Fruit fly (Drosophila melanogaster) whole organism, prepupa: ENCODE measurements around the gene CG1105.

Experiments
- Blimp-1 ChIP-seq: fragments of 200-800 bp; sonication (Bioruptor generic); optimal IDR thresholded peaks from 3 replicates; lab custom pipeline; 2017; ENCODE audit warnings: missing biosample characterization, missing genetic modification characterization, mild to moderate bottlenecking, moderate library complexity, missing genetic modification reagents
- CG10631 ChIP-seq: fragments of 200-800 bp; sonication (Bioruptor generic); optimal IDR thresholded peaks from 2 replicates; lab custom pipeline; 2016; ENCODE audit warnings: missing biosample characterization, missing genetic modification characterization
- CG10669 ChIP-seq: fragments of 200-800 bp; sonication (Bioruptor generic); optimal IDR thresholded peaks from 3 replicates; lab custom pipeline; 2018; ENCODE audit warnings: missing biosample characterization, mild to moderate bottlenecking, missing genetic modification characterization, moderate library complexity
- CG15336 ChIP-seq: fragments of 200-800 bp; sonication (Bioruptor generic); IDR thresholded peaks from 2 replicates; pipeline ENCODE4 v1.3.6; 2022; ENCODE audit warnings: missing biosample characterization, missing genetic modification characterization
- CG1621 ChIP-seq: fragments of 200-800 bp; sonication (Bioruptor generic); optimal IDR thresholded peaks from 3 replicates; lab custom pipeline; 2018; ENCODE audit warnings: missing biosample characterization, mild to moderate bottlenecking, missing genetic modification characterization
- CG16779 ChIP-seq: fragments of 200-800 bp; sonication (Bioruptor generic); optimal IDR thresholded peaks from 3 replicates; lab custom pipeline; 2017; ENCODE audit warnings: missing biosample characterization, mild to moderate bottlenecking, missing genetic modification characterization
- CG3919 ChIP-seq: fragments of 200-800 bp; sonication (Bioruptor generic); optimal IDR thresholded peaks from 3 replicates; lab custom pipeline; 2016; ENCODE audit warnings: missing biosample characterization, missing genetic modification characterization
- CG4318 ChIP-seq: fragments of 200-800 bp; sonication (Bioruptor generic); optimal IDR thresholded peaks from 3 replicates; lab custom pipeline; 2017; ENCODE audit warnings: missing biosample characterization, mild to moderate bottlenecking, missing genetic modification characterization
- CG6163 ChIP-seq: fragments of 200-800 bp; sonication (Bioruptor generic); IDR thresholded peaks from 3 replicates; pipeline ENCODE4 v1.3.6; 2022; ENCODE audit warnings: missing biosample characterization, missing genetic modification characterization
- CG6808 ChIP-seq: fragments of 200-800 bp; sonication (Bioruptor generic); optimal IDR thresholded peaks from 3 replicates; lab custom pipeline; 2017; ENCODE audit warnings: missing biosample characterization, missing genetic modification characterization, mild to moderate bottlenecking, moderate library complexity, missing genetic modification reagents
- CG6854 ChIP-seq: fragments of 200-800 bp; sonication (Bioruptor generic); optimal IDR thresholded peaks from 2 replicates; lab custom pipeline; 2017; ENCODE audit warnings: missing biosample characterization, mild to moderate bottlenecking, missing genetic modification characterization
- CG7368 ChIP-seq: fragments of 200-800 bp; sonication (Bioruptor generic); optimal IDR thresholded peaks from 3 replicates; lab custom pipeline; 2016; ENCODE audit warnings: missing biosample characterization, missing genetic modification characterization
- CG8119 ChIP-seq: fragments of 200-800 bp; sonication (Bioruptor generic); IDR thresholded peaks from 3 replicates; pipeline ENCODE4 v1.3.6; 2022; ENCODE audit warnings: missing biosample characterization, missing genetic modification characterization
- CG8632 ChIP-seq: fragments of 200-800 bp; sonication (Bioruptor generic); optimal IDR thresholded peaks from 3 replicates; lab custom pipeline; 2016; ENCODE audit warnings: missing biosample characterization, missing genetic modification characterization
- CG9139 ChIP-seq: fragments of 200-800 bp; sonication (Bioruptor generic); optimal IDR thresholded peaks from 3 replicates; lab custom pipeline; 2017; ENCODE audit warnings: missing biosample characterization, mild to moderate bottlenecking, missing genetic modification characterization
- Eip75B ChIP-seq: fragments of 200-800 bp; sonication (Bioruptor generic); optimal IDR thresholded peaks from 3 replicates; lab custom pipeline; 2016; ENCODE audit warnings: missing biosample characterization, missing genetic modification characterization
- Eip78C ChIP-seq: fragments of 200-800 bp; sonication (Bioruptor generic); peaks from one replicate; lab custom pipeline; 2016; ENCODE audit warnings: missing biosample characterization, missing genetic modification characterization
- Eip93F ChIP-seq: fragments of 200-800 bp; sonication (Bioruptor generic); optimal IDR thresholded peaks from 2 replicates; lab custom pipeline; 2016; ENCODE audit warnings: missing biosample characterization, mild to moderate bottlenecking, missing genetic modification characterization
- Ets21C ChIP-seq: fragments of 200-800 bp; sonication (Bioruptor generic); optimal IDR thresholded peaks from 3 replicates; lab custom pipeline; 2016; ENCODE audit warnings: missing biosample characterization, missing genetic modification characterization
- Ets96B ChIP-seq: fragments of 200-800 bp; optimal IDR thresholded peaks from 2 replicates; lab custom pipeline; 2019; ENCODE audit warnings: missing biosample characterization, mild to moderate bottlenecking, missing genetic modification characterization, moderate library complexity
- Hr4 ChIP-seq: fragments of 200-800 bp; sonication (Bioruptor generic); optimal IDR thresholded peaks from 3 replicates; lab custom pipeline; 2016; ENCODE audit warnings: missing biosample characterization, missing genetic modification characterization
- Lpt ChIP-seq: fragments of 200-800 bp; sonication (Bioruptor generic); optimal IDR thresholded peaks from 3 replicates; lab custom pipeline; 2016; ENCODE audit warnings: missing biosample characterization, missing genetic modification characterization
- Sox102F ChIP-seq: fragments of 200-800 bp; sonication (Bioruptor generic); optimal IDR thresholded peaks from 2 replicates; lab custom pipeline; 2016; ENCODE audit warnings: missing biosample characterization, mild to moderate bottlenecking, missing genetic modification characterization
- achi ChIP-seq: fragments of 200-800 bp; sonication (Bioruptor generic); optimal IDR thresholded peaks from 3 replicates; lab custom pipeline; 2016; ENCODE audit warnings: missing biosample characterization, missing genetic modification characterization
- cyc ChIP-seq: fragments of 200-800 bp; sonication (Bioruptor generic); optimal IDR thresholded peaks from 3 replicates; lab custom pipeline; 2016; ENCODE audit warnings: missing biosample characterization, missing genetic modification characterization
- dac ChIP-seq: fragments of 200-800 bp; sonication (Bioruptor generic); optimal IDR thresholded peaks from 2 replicates; lab custom pipeline; 2017; ENCODE audit warnings: missing biosample characterization, mild to moderate bottlenecking, missing genetic modification characterization
- dsx ChIP-seq: fragments of 200-800 bp; optimal IDR thresholded peaks from 3 replicates; lab custom pipeline; 2019; ENCODE audit warnings: missing biosample characterization, mild to moderate bottlenecking, missing genetic modification characterization, moderate library complexity; ENCODE audit not compliant: poor library complexity, severe bottlenecking
- eg ChIP-seq: fragments of 200-800 bp; sonication (Bioruptor generic); IDR thresholded peaks from 3 replicates; pipeline ENCODE4 v1.3.6; 2022; ENCODE audit warnings: missing biosample characterization, missing genetic modification characterization
- fd85E ChIP-seq: fragments of 200-800 bp; sonication (Bioruptor generic); optimal IDR thresholded peaks from 3 replicates; lab custom pipeline; 2016; ENCODE audit warnings: missing biosample characterization, missing genetic modification characterization
- fkh ChIP-seq: fragments of 200-800 bp; sonication (Bioruptor generic); optimal IDR thresholded peaks from 3 replicates; lab custom pipeline; 2017; ENCODE audit warnings: missing biosample characterization, mild to moderate bottlenecking, missing genetic modification characterization, moderate library complexity
- net ChIP-seq: fragments of 200-800 bp; sonication (Bioruptor generic); optimal IDR thresholded peaks from 3 replicates; lab custom pipeline; 2016; ENCODE audit warnings: missing biosample characterization, missing genetic modification characterization
- pdm3 ChIP-seq: fragments of 200-800 bp; sonication (Bioruptor generic); optimal IDR thresholded peaks from 3 replicates; lab custom pipeline; 2016; ENCODE audit warnings: missing biosample characterization, missing genetic modification characterization
- salr ChIP-seq, 2 experiments: fragments of 200-800 bp; sonication (Bioruptor generic); optimal IDR thresholded peaks; 3 replicates each; lab custom pipeline; 2016 to 2018; ENCODE audit warnings: missing biosample characterization in 2 of 2, missing genetic modification characterization in 2 of 2, mild to moderate bottlenecking in 1 of 2
- ss ChIP-seq, 2 experiments: fragments of 200-800 bp; sonication (Bioruptor generic); optimal IDR thresholded peaks; 2 replicates in 1 of 2; 3 replicates in 1 of 2; lab custom pipeline; 2017 to 2018; ENCODE audit warnings: mild to moderate bottlenecking in 2 of 2, missing biosample characterization in 2 of 2, missing genetic modification characterization in 2 of 2, moderate library complexity in 1 of 2
- svp ChIP-seq: fragments of 200-800 bp; sonication (Bioruptor generic); peaks from one replicate; lab custom pipeline; 2016; ENCODE audit warnings: missing biosample characterization, missing genetic modification characterization
- topi ChIP-seq: fragments of 200-800 bp; sonication (Bioruptor generic); optimal IDR thresholded peaks from 3 replicates; lab custom pipeline; 2016; ENCODE audit warnings: missing biosample characterization, missing genetic modification characterization
- vri ChIP-seq: fragments of 200-800 bp; sonication (Bioruptor generic); optimal IDR thresholded peaks from 3 replicates; lab custom pipeline; 2016; ENCODE audit warnings: missing biosample characterization, mild to moderate bottlenecking, missing genetic modification characterization

The CG1105 gene

dm6 chr3R:7105503-7106164 lies 38.7 kb upstream of the CG1105 start:
- TF ChIP-seq fd85E: no peak
- TF ChIP-seq Ets96B (tag; lab: Kevin White, UChicago): no peak
- TF ChIP-seq eg (GFP tag; lab: Robert Waterston, UW): no peak
- no peak for TF ChIP-seq CG4318
- no peak for TF ChIP-seq Eip78C (GFP tag; lab: Kevin White, UChicago)
- no peak for TF ChIP-seq Ets21C (GFP tag; lab: Kevin White, UChicago)
- no peak for TF ChIP-seq cyc
- no peak for TF ChIP-seq CG3919 (GFP tag; lab: Kevin White, UChicago)
- no peak for TF ChIP-seq Sox102F (GFP tag; lab: Kevin White, UChicago)
- no peak for TF ChIP-seq topi (GFP tag; lab: Kevin White, UChicago)
- TF ChIP-seq svp: no peak
- TF ChIP-seq Eip93F (GFP tag; lab: Kevin White, UChicago): no peak
- no peak for TF ChIP-seq CG6163 (GFP tag; lab: Robert Waterston, UW)
- no peak for TF ChIP-seq Blimp-1 (GFP tag; lab: Kevin White, UChicago)
- no peak for TF ChIP-seq CG8632
- TF ChIP-seq CG10669 (GFP tag; lab: Kevin White, UChicago): no peak
- TF ChIP-seq pdm3 (GFP tag; lab: Kevin White, UChicago): no peak
- no peak for TF ChIP-seq CG1621 (tag; lab: Kevin White, UChicago)
- TF ChIP-seq, all 60 proteins: peak for 0

dm6 chr3R:7104308-7104707 lies 37.4 kb upstream of the CG1105 start:
- TF ChIP-seq ss (GFP tag; optimal IDR thresholded peaks at IDR 0.05; lab: Kevin White, UChicago) (no peak), svp (peak; percentile 14), Eip93F (GFP tag; lab: Kevin White, UChicago) (no peak), salr (GFP tag; optimal IDR thresholded peaks at IDR 0.05; lab: Kevin White, UChicago) (no peak), CG8119 (GFP tag; lab: Robert Waterston, UW) (no peak), achi (no peak)

- TF ChIP-seq CG8119 (GFP tag; lab: Robert Waterston, UW) (peak; percentile 41; the same call in 2 of the 3 replicates), pdm3 (GFP tag; lab: Kevin White, UChicago) (no peak), topi (GFP tag; lab: Kevin White, UChicago) (no peak), Eip75B (GFP tag; lab: Kevin White, UChicago) (no peak), Eip93F (GFP tag; lab: Kevin White, UChicago) (peak; percentile 78), CG16779 (peak; percentile 6), CG7368 (GFP tag; lab: Kevin White, UChicago) (no peak), Lpt (GFP tag; lab: Kevin White, UChicago) (peak; percentile 64), CG6854 (GFP tag; lab: Kevin White, UChicago) (peak; percentile 8), Ets96B (tag; lab: Kevin White, UChicago) (peak; percentile 23), CG6808 (GFP tag; lab: Kevin White, UChicago) (peak; percentile 43), dsx (GFP tag; lab: Kevin White, UChicago) (peak; percentile 73), ss (GFP tag; optimal IDR thresholded peaks at IDR 0.05; lab: Kevin White, UChicago) (peak; percentile 40 to 57), dac (no peak), Eip78C (GFP tag; lab: Kevin White, UChicago) (peak; percentile 75), CG9139 (GFP tag; lab: Kevin White, UChicago) (peak; percentile 24), svp (peak; percentile 60), CG3919 (GFP tag; lab: Kevin White, UChicago) (peak; percentile 16), CG15336 (GFP tag; lab: Robert Waterston, UW) (peak; percentile 53; the same call in 1 of the 2 replicates), CG10669 (GFP tag; lab: Kevin White, UChicago) (no peak), net (peak; percentile 5), CG8632 (no peak), CG1621 (tag; lab: Kevin White, UChicago) (peak; percentile 24), CG10631 (GFP tag; lab: Kevin White, UChicago) (no peak), vri (GFP tag; lab: Kevin White, UChicago) (peak; percentile 8), CG6163 (GFP tag; lab: Robert Waterston, UW) (peak; percentile 44; the same call in 2 of the 3 replicates), fkh (GFP tag; lab: Kevin White, UChicago) (peak; percentile 78), eg (GFP tag; lab: Robert Waterston, UW) (0 out of 3 replicates have a peak, but pooled peaks have one; percentile 29), Hr4 (GFP tag; lab: Kevin White, UChicago) (no peak), Sox102F (GFP tag; lab: Kevin White, UChicago) (peak; percentile 11)
These were observed 36.2 kb upstream of the CG1105 start for dm6 chr3R:7102853-7103833.
